Fruit fly (Drosophila melanogaster) whole organism, pupa: ENCODE data around the gene CG33631.

Source experiments
- CG12605 ChIP-seq: fragments of 200-800 bp; sonication (Bioruptor generic); IDR thresholded peaks from 2 replicates; pipeline ENCODE4 v1.3.6; 2022; ENCODE audit warnings: missing biosample characterization, missing genetic modification characterization
- CG14655 ChIP-seq: fragments of 200-800 bp; sonication (Bioruptor generic); optimal IDR thresholded peaks from 3 replicates; lab custom pipeline; 2017; ENCODE audit warnings: mild to moderate bottlenecking, missing biosample characterization, missing genetic modification reagents, missing genetic modification characterization
- CG17806 ChIP-seq: fragments of 200-800 bp; sonication (Bioruptor generic); optimal IDR thresholded peaks from 2 replicates; lab custom pipeline; 2018; ENCODE audit warnings: missing biosample characterization, mild to moderate bottlenecking, missing genetic modification characterization, moderate library complexity
- CG34367 ChIP-seq: fragments of 200-800 bp; sonication (Bioruptor generic); optimal IDR thresholded peaks from 2 replicates; lab custom pipeline; 2018; ENCODE audit warnings: missing biosample characterization, mild to moderate bottlenecking, missing genetic modification characterization
- Pif1B ChIP-seq: fragments of 200-800 bp; sonication (Bioruptor generic); optimal IDR thresholded peaks from 3 replicates; lab custom pipeline; 2016; ENCODE audit warnings: missing biosample characterization, missing genetic modification characterization

DNA sequence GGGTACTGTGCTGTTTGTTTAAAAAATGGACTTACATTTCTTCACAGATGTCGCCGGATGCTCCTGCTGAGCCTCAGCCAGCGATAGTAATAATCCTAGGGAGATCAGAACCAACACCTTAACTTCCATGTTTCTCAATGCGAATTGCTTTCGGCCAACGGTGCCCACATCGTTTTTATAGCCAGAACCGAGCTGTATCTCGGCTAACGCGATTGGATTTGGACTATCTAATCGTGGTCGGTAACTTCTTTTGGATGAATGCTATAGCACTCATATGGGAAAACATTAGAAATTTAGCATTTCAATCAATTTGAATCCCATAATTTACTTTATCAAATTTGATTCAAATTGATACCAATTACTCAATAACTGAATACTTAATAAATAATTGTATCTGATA is 7.9 kb upstream of the CG33631 start, which contains the start of gene Npc2d:
- TF ChIP-seq Pif1B (GFP tag; lab: Kevin White, UChicago) = no peak
- no peak for TF ChIP-seq CG14655 (GFP tag; lab: Kevin White, UChicago)
- TF ChIP-seq CG17806 (tag; lab: Kevin White, UChicago) = no peak
- no peak for TF ChIP-seq CG12605 (GFP tag; lab: Robert Waterston, UW)
- TF ChIP-seq CG34367 = no peak
